Worm (Caenorhabditis elegans) whole organism, L1 larva: ENCODE measurements around the gene F46F5.8.

Source experiments
- C04F5.9 ChIP-seq: sonication (generic microtip); optimal IDR thresholded peaks from 2 replicates; lab custom pipeline; 2016; ENCODE audit warnings: missing genetic modification characterization, missing compliant biosample characterization
- Y116A8C.19 ChIP-seq: sonication (generic microtip); optimal IDR thresholded peaks from 2 replicates; lab custom pipeline; 2016; ENCODE audit warnings: missing compliant biosample characterization, missing genetic modification characterization, borderline replicate concordance
- aha-1 ChIP-seq: fragments of 150-350 bp; optimal IDR thresholded peaks from 2 replicates; lab custom pipeline; 2014; ENCODE audit warnings: missing biosample characterization, missing genetic modification characterization
- alr-1 ChIP-seq: fragments of 200-800 bp; sonication (Bioruptor generic); optimal IDR thresholded peaks from 2 replicates; lab custom pipeline; 2018; ENCODE audit warnings: borderline replicate concordance, mild to moderate bottlenecking, missing genetic modification characterization, missing compliant biosample characterization
- ceh-8 ChIP-seq: fragments of 200-800 bp; sonication (Bioruptor generic); optimal IDR thresholded peaks from 2 replicates; lab custom pipeline; 2018; ENCODE audit warnings: mild to moderate bottlenecking, missing genetic modification characterization, moderate library complexity, missing compliant biosample characterization
- ceh-88 ChIP-seq: fragments of 200-800 bp; sonication (Bioruptor generic); IDR thresholded peaks from 2 replicates; pipeline ENCODE4 v1.3.6; 2022; ENCODE audit warnings: missing genetic modification characterization, missing compliant biosample characterization
- ceh-90 ChIP-seq: sonication (generic microtip); optimal IDR thresholded peaks from 2 replicates; lab custom pipeline; 2016; ENCODE audit warnings: missing genetic modification characterization, missing compliant biosample characterization
- ces-1 ChIP-seq: fragments of 150-350 bp; optimal IDR thresholded peaks from 2 replicates; lab custom pipeline; 2014; ENCODE audit warnings: missing biosample characterization, missing genetic modification reagents, missing genetic modification characterization
- efl-1 ChIP-seq, 4 experiments: fragments of 150-350 bp; optimal IDR thresholded peaks in 3 of 4; peaks in 1 of 4; 1 replicate in 1 of 4; 2 replicates in 3 of 4; lab custom pipeline; 2014; ENCODE audit warnings: missing biosample characterization in 2 of 4, missing genetic modification characterization in 2 of 4, missing genetic modification reagents in 2 of 4
- egl-13 ChIP-seq: sonication (generic microtip); optimal IDR thresholded peaks from 2 replicates; lab custom pipeline; 2016; ENCODE audit warnings: missing genotype, missing genetic modification reagents, missing genetic modification characterization, missing compliant biosample characterization
- ets-5 ChIP-seq: fragments of 200-800 bp; sonication (Bioruptor generic); IDR thresholded peaks from 2 replicates; pipeline ENCODE4 v1.3.6; 2022; ENCODE audit warnings: missing genetic modification characterization, missing compliant biosample characterization
- fkh-10 ChIP-seq: sonication (generic microtip); optimal IDR thresholded peaks from 2 replicates; lab custom pipeline; 2017; ENCODE audit warnings: missing biosample characterization, missing genetic modification reagents, missing genetic modification characterization
- fkh-4 ChIP-seq: sonication (generic microtip); optimal IDR thresholded peaks from 2 replicates; lab custom pipeline; 2016; ENCODE audit warnings: missing compliant biosample characterization, missing genetic modification characterization, borderline replicate concordance
- fkh-8 ChIP-seq: sonication (generic microtip); optimal IDR thresholded peaks from 2 replicates; lab custom pipeline; 2016; ENCODE audit warnings: mild to moderate bottlenecking, missing genetic modification characterization, missing compliant biosample characterization
- grh-1 ChIP-seq: fragments of 200-800 bp; sonication (Bioruptor generic); IDR thresholded peaks from 2 replicates; pipeline ENCODE4 v1.3.6; 2022; ENCODE audit warnings: missing genetic modification reagents, missing genetic modification characterization, missing compliant biosample characterization
- hlh-17 ChIP-seq: fragments of 200-800 bp; sonication (Bioruptor generic); optimal IDR thresholded peaks from 2 replicates; lab custom pipeline; 2018; ENCODE audit warnings: missing genetic modification characterization, mild to moderate bottlenecking, missing compliant biosample characterization, moderate library complexity, borderline replicate concordance
- hlh-4 ChIP-seq: sonication (generic microtip); optimal IDR thresholded peaks from 2 replicates; lab custom pipeline; 2016; ENCODE audit warnings: mild to moderate bottlenecking, missing genetic modification characterization, missing compliant biosample characterization
- lin-14 ChIP-seq: fragments of 200-800 bp; sonication (Bioruptor generic); optimal IDR thresholded peaks from 2 replicates; lab custom pipeline; 2018; ENCODE audit warnings: mild to moderate bottlenecking, missing genetic modification characterization, moderate library complexity, missing compliant biosample characterization
- lin-15B ChIP-seq: fragments of 150-350 bp; sonication (generic microtip); optimal IDR thresholded peaks from 3 replicates; lab custom pipeline; 2014; ENCODE audit warnings: missing biosample characterization, missing genetic modification characterization
- lsy-2 ChIP-seq, 2 experiments: fragments of 150-350 bp; optimal IDR thresholded peaks; 2 replicates each; lab custom pipeline; 2014; ENCODE audit warnings: missing biosample characterization in 2 of 2, missing genetic modification characterization in 2 of 2
- mdl-1 ChIP-seq, 2 experiments: fragments of 150-350 bp; optimal IDR thresholded peaks; 2 replicates each; lab custom pipeline; 2014 to 2017; ENCODE audit warnings: missing biosample characterization in 2 of 2, missing genetic modification characterization in 2 of 2, inconsistent platforms in 1 of 2
- mep-1 ChIP-seq: fragments of 150-350 bp; optimal IDR thresholded peaks from 2 replicates; lab custom pipeline; 2014; ENCODE audit warnings: missing biosample characterization, missing genetic modification characterization
- nhr-12 ChIP-seq: sonication (generic microtip); optimal IDR thresholded peaks from 2 replicates; lab custom pipeline; 2017; ENCODE audit warnings: missing biosample characterization, missing genetic modification characterization
- nhr-19 ChIP-seq: fragments of 200-800 bp; sonication (Bioruptor generic); conservative IDR thresholded peaks from 2 replicates; pipeline ENCODE4 v1.3.6; 2022; ENCODE audit warnings: missing genetic modification characterization, missing compliant biosample characterization
- nhr-20 ChIP-seq: sonication (generic microtip); optimal IDR thresholded peaks from 2 replicates; lab custom pipeline; 2016; ENCODE audit warnings: mild to moderate bottlenecking, missing genetic modification characterization, missing compliant biosample characterization
- nhr-237 ChIP-seq: fragments of 150-350 bp; optimal IDR thresholded peaks from 2 replicates; lab custom pipeline; 2014; ENCODE audit warnings: missing biosample characterization, missing genetic modification characterization
- nhr-76 ChIP-seq: sonication (generic microtip); optimal IDR thresholded peaks from 2 replicates; lab custom pipeline; 2017; ENCODE audit warnings: missing biosample characterization, missing genetic modification characterization
- snpc-4 ChIP-seq: fragments of 150-350 bp; optimal IDR thresholded peaks from 2 replicates; lab custom pipeline; 2014; ENCODE audit warnings: missing biosample characterization, missing genetic modification characterization
- snu-23 ChIP-seq: sonication (generic microtip); optimal IDR thresholded peaks from 2 replicates; lab custom pipeline; 2016; ENCODE audit warnings: missing genetic modification characterization, missing compliant biosample characterization
- unc-98 ChIP-seq: fragments of 200-800 bp; sonication (Bioruptor generic); IDR thresholded peaks from 2 replicates; pipeline ENCODE4 v1.3.6; 2022; ENCODE audit warnings: missing genetic modification characterization, missing compliant biosample characterization
- zag-1 ChIP-seq: fragments of 150-350 bp; optimal IDR thresholded peaks from 2 replicates; lab custom pipeline; 2014; ENCODE audit warnings: missing biosample characterization, missing genetic modification characterization
- zip-4 ChIP-seq: fragments of 200-800 bp; sonication (Bioruptor generic); optimal IDR thresholded peaks from 2 replicates; lab custom pipeline; 2018; ENCODE audit warnings: mild to moderate bottlenecking, missing genetic modification characterization, moderate library complexity, missing compliant biosample characterization
- ztf-11 ChIP-seq, 2 experiments: sonication (generic microtip); optimal IDR thresholded peaks; 2 replicates each; lab custom pipeline; 2016 to 2017; ENCODE audit warnings: missing genetic modification characterization in 2 of 2, missing biosample characterization in 1 of 2, missing compliant biosample characterization in 1 of 2
- ztf-4 ChIP-seq: fragments of 150-350 bp; optimal IDR thresholded peaks from 2 replicates; lab custom pipeline; 2014; ENCODE audit warnings: missing biosample characterization, missing genetic modification characterization

The F46F5.8 gene

ce11 chrII:821514-821913, at the start of gene F46F5.8:
Gene F46F5.8 (minus strand): TSS chrII:821614.
- TF ChIP-seq snpc-4 (tag; lab: Kevin White, UChicago) (no peak), ces-1 (GFP tag; lab: Kevin White, UChicago) (no peak), nhr-237 (tag; lab: Kevin White, UChicago) (no peak), egl-13 (no peak), grh-1 (GFP tag; lab: Robert Waterston, UW) (no peak), mdl-1 (tag; optimal IDR thresholded peaks at IDR 0.05; lab: Kevin White, UChicago) (no peak), unc-98 (GFP tag; lab: Robert Waterston, UW) (no peak), hlh-17 (no peak), ceh-8 (GFP tag; lab: Kevin White, UChicago) (no peak), zag-1 (no peak)

- TF ChIP-seq aha-1 (tag; lab: Kevin White, UChicago): no peak
- no peak for TF ChIP-seq efl-1 (optimal IDR thresholded peaks at IDR 0.05; lab: Kevin White, UChicago)
- TF ChIP-seq efl-1 (GFP tag; optimal IDR thresholded peaks at IDR 0.05 in 1 of 2; lab: Kevin White, UChicago): peak in 1 of 2 experiments; percentile 3
Observed at ce11 chrII:869316-869715, 47.9 kb upstream of the F46F5.8 start.

- TF ChIP-seq ets-5 (no peak), ztf-11 (tag; optimal IDR thresholded peaks at IDR 0.05; lab: Kevin White, UChicago) (no peak), snu-23 (GFP tag; lab: Kevin White, UChicago) (no peak), lin-14 (GFP tag; lab: Kevin White, UChicago) (no peak), fkh-4 (tag; lab: Kevin White, UChicago) (no peak), nhr-20 (tag; lab: Kevin White, UChicago) (no peak), mdl-1 (tag; optimal IDR thresholded peaks at IDR 0.05; lab: Kevin White, UChicago) (no peak), alr-1 (tag; lab: Kevin White, UChicago) (no peak), egl-13 (no peak), snpc-4 (tag; lab: Kevin White, UChicago) (no peak), fkh-8 (no peak), zip-4 (no peak), zag-1 (no peak), grh-1 (GFP tag; lab: Robert Waterston, UW) (no peak), C04F5.9 (no peak), ceh-88 (GFP tag; lab: Robert Waterston, UW) (no peak), lsy-2 (tag; optimal IDR thresholded peaks at IDR 0.05; lab: Kevin White, UChicago) (no peak)
Observed at ce11 chrII:868240-868864, 46.9 kb upstream of the F46F5.8 start, which contains the start of gene fbxc-51. Gene fbxc-51 (plus strand): TSS chrII:868814.

ce11 chrII:866801-867200, 45.4 kb upstream of the F46F5.8 start, which contains the start of gene Y46B2A.3:
Gene Y46B2A.3 (minus strand): TSS chrII:866901.
- TF ChIP-seq nhr-76: no peak
- TF ChIP-seq nhr-19: no peak
- TF ChIP-seq C04F5.9: no peak
- TF ChIP-seq mep-1 (tag; lab: Kevin White, UChicago): no peak
- no peak for TF ChIP-seq ceh-90 (tag; lab: Kevin White, UChicago)
- no peak for TF ChIP-seq lin-15B (tag; lab: Kevin White, UChicago)
- TF ChIP-seq fkh-10 (GFP tag; lab: Kevin White, UChicago): no peak
- no peak for TF ChIP-seq nhr-20 (tag; lab: Kevin White, UChicago)
- no peak for TF ChIP-seq ztf-4 (tag; lab: Kevin White, UChicago)
- TF ChIP-seq Y116A8C.19 (tag; lab: Kevin White, UChicago): no peak
- TF ChIP-seq nhr-12 (tag; lab: Kevin White, UChicago): no peak
- no peak for TF ChIP-seq hlh-4 (tag; lab: Kevin White, UChicago)
- no peak for TF ChIP-seq alr-1 (tag; lab: Kevin White, UChicago)
- TF ChIP-seq lsy-2 (tag; optimal IDR thresholded peaks at IDR 0.05; lab: Kevin White, UChicago): no peak
